Fruit fly (Drosophila melanogaster) whole organism, embryonic: Measurements from ENCODE around the gene CG18596.

ENCODE experiments used
- Atf-2 ChIP-seq: fragments of 200-800 bp; sonication (Bioruptor generic); optimal IDR thresholded peaks from 2 replicates; lab custom pipeline; 2016; ENCODE audit warnings: missing biosample characterization, missing genetic modification characterization
- CG12219 ChIP-seq: fragments of 200-800 bp; sonication (Bioruptor generic); optimal IDR thresholded peaks from 3 replicates; lab custom pipeline; 2018; ENCODE audit warnings: missing biosample characterization, mild to moderate bottlenecking, missing genetic modification characterization
- CG13296 ChIP-seq: fragments of 200-800 bp; sonication (Bioruptor generic); optimal IDR thresholded peaks from 3 replicates; lab custom pipeline; 2018; ENCODE audit warnings: missing biosample characterization, mild to moderate bottlenecking, missing genetic modification characterization
- CG14710 ChIP-seq: fragments of 200-800 bp; sonication (Bioruptor generic); optimal IDR thresholded peaks from 3 replicates; lab custom pipeline; 2019; ENCODE audit warnings: missing biosample characterization, mild to moderate bottlenecking, missing genetic modification characterization, moderate library complexity
- CG17328 ChIP-seq: fragments of 200-800 bp; sonication (Bioruptor generic); IDR thresholded peaks from 2 replicates; pipeline ENCODE4 v1.3.6; 2022; ENCODE audit warnings: missing biosample characterization, missing genetic modification characterization
- CG17802 ChIP-seq: fragments of 200-800 bp; sonication (Bioruptor generic); optimal IDR thresholded peaks from 2 replicates; lab custom pipeline; 2018; ENCODE audit warnings: missing biosample characterization, mild to moderate bottlenecking, missing genetic modification characterization, moderate library complexity
- CG18011 ChIP-seq: fragments of 200-800 bp; sonication (Bioruptor generic); optimal IDR thresholded peaks from 2 replicates; lab custom pipeline; 2017; ENCODE audit warnings: missing biosample characterization, missing genetic modification characterization, mild to moderate bottlenecking, moderate library complexity, missing genotype
- CG18476 ChIP-seq: fragments of 200-800 bp; sonication (Bioruptor generic); optimal IDR thresholded peaks from 2 replicates; lab custom pipeline; 2016; ENCODE audit warnings: missing biosample characterization, mild to moderate bottlenecking, missing genetic modification characterization
- CG3065 ChIP-seq: fragments of 200-800 bp; sonication (Bioruptor generic); optimal IDR thresholded peaks from 2 replicates; lab custom pipeline; 2016; ENCODE audit warnings: missing biosample characterization, missing genetic modification characterization
- CG33213 ChIP-seq: fragments of 200-800 bp; sonication (Bioruptor generic); optimal IDR thresholded peaks from 3 replicates; lab custom pipeline; 2016; ENCODE audit warnings: missing biosample characterization, missing genetic modification characterization
- CG33557 ChIP-seq: fragments of 200-800 bp; sonication (Bioruptor generic); optimal IDR thresholded peaks from 2 replicates; lab custom pipeline; 2019; ENCODE audit warnings: missing biosample characterization, mild to moderate bottlenecking, missing genetic modification characterization, moderate library complexity
- CG3407 ChIP-seq: fragments of 200-800 bp; sonication (Bioruptor generic); optimal IDR thresholded peaks from 2 replicates; lab custom pipeline; 2018; ENCODE audit warnings: missing biosample characterization, mild to moderate bottlenecking, missing genetic modification characterization
- CG43689 ChIP-seq: fragments of 200-800 bp; sonication (Bioruptor generic); IDR thresholded peaks from 2 replicates; pipeline ENCODE4 v1.3.6; 2022; ENCODE audit warnings: missing biosample characterization, missing genetic modification characterization
- CG4617 ChIP-seq: fragments of 200-800 bp; sonication (Bioruptor generic); optimal IDR thresholded peaks from 3 replicates; lab custom pipeline; 2016; ENCODE audit warnings: missing biosample characterization, missing genetic modification characterization, borderline replicate concordance
- CG6683 ChIP-seq: fragments of 200-800 bp; sonication (Bioruptor generic); optimal IDR thresholded peaks from 2 replicates; lab custom pipeline; 2017; ENCODE audit warnings: missing biosample characterization, mild to moderate bottlenecking, missing genetic modification characterization, missing genetic modification reagents
- CG6689 ChIP-seq: fragments of 200-800 bp; sonication (Bioruptor generic); IDR thresholded peaks from 2 replicates; pipeline ENCODE4 v1.3.6; 2022; ENCODE audit warnings: missing biosample characterization, missing genetic modification characterization
- CG6791 ChIP-seq: fragments of 200-800 bp; sonication (Bioruptor generic); IDR thresholded peaks from 3 replicates; pipeline ENCODE4 v1.3.6; 2022; ENCODE audit warnings: missing biosample characterization, missing genetic modification characterization; ENCODE audit not compliant: partially characterized antibody
- CG8388 ChIP-seq: fragments of 200-800 bp; sonication (Bioruptor generic); optimal IDR thresholded peaks from 2 replicates; lab custom pipeline; 2019; ENCODE audit warnings: missing biosample characterization, mild to moderate bottlenecking, missing genetic modification characterization, moderate library complexity
- CG8765 ChIP-seq: fragments of 200-800 bp; sonication (Bioruptor generic); IDR thresholded peaks from 2 replicates; pipeline ENCODE4 v1.3.6; 2022; ENCODE audit warnings: missing biosample characterization, missing genetic modification characterization
- CG8924 ChIP-seq: fragments of 200-800 bp; optimal IDR thresholded peaks from 3 replicates; lab custom pipeline; 2019; ENCODE audit warnings: missing biosample characterization, mild to moderate bottlenecking, missing genetic modification characterization, moderate library complexity
- CG9797 ChIP-seq: fragments of 200-800 bp; sonication (Bioruptor generic); optimal IDR thresholded peaks from 3 replicates; lab custom pipeline; 2018; ENCODE audit warnings: missing biosample characterization, mild to moderate bottlenecking, missing genetic modification characterization
- CoRest ChIP-seq: fragments of 200-800 bp; sonication (Bioruptor generic); optimal IDR thresholded peaks from 3 replicates; lab custom pipeline; 2018; ENCODE audit warnings: missing biosample characterization, mild to moderate bottlenecking, missing genetic modification characterization, moderate library complexity
- ERR ChIP-seq: fragments of 200-800 bp; sonication (Bioruptor generic); optimal IDR thresholded peaks from 2 replicates; lab custom pipeline; 2016; ENCODE audit warnings: missing biosample characterization, missing genetic modification characterization
- Ets97D ChIP-seq: fragments of 200-800 bp; sonication (Bioruptor generic); optimal IDR thresholded peaks from 3 replicates; lab custom pipeline; 2016; ENCODE audit warnings: missing biosample characterization, missing genetic modification characterization
- HLHmδ ChIP-seq: fragments of 200-800 bp; sonication (Bioruptor generic); optimal IDR thresholded peaks from 2 replicates; lab custom pipeline; 2018; ENCODE audit warnings: missing biosample characterization, mild to moderate bottlenecking, missing genetic modification characterization, moderate library complexity
- Hand ChIP-seq: fragments of 200-800 bp; sonication (Bioruptor generic); optimal IDR thresholded peaks from 2 replicates; lab custom pipeline; 2017; ENCODE audit warnings: mild to moderate bottlenecking, missing biosample characterization, missing genetic modification reagents, missing genetic modification characterization
- Hr3 ChIP-seq: fragments of 200-800 bp; sonication (Bioruptor generic); optimal IDR thresholded peaks from 3 replicates; lab custom pipeline; 2016; ENCODE audit warnings: missing biosample characterization, missing genetic modification characterization
- NC2α ChIP-seq: fragments of 200-800 bp; sonication (Bioruptor generic); optimal IDR thresholded peaks from 2 replicates; lab custom pipeline; 2016; ENCODE audit warnings: missing biosample characterization, missing genetic modification characterization
- Ptx1 ChIP-seq: fragments of 200-800 bp; sonication (Bioruptor generic); IDR thresholded peaks from 2 replicates; pipeline ENCODE4 v1.3.6; 2022; ENCODE audit warnings: missing biosample characterization, missing genetic modification characterization
- Rx ChIP-seq: fragments of 200-800 bp; sonication (Bioruptor generic); IDR thresholded peaks from 2 replicates; pipeline ENCODE4 v1.3.6; 2022; ENCODE audit warnings: missing biosample characterization, missing genetic modification characterization
- TFAM ChIP-seq: fragments of 200-800 bp; sonication (Bioruptor generic); optimal IDR thresholded peaks from 2 replicates; lab custom pipeline; 2017; ENCODE audit warnings: missing biosample characterization, missing genetic modification characterization, inconsistent platforms
- btn ChIP-seq: fragments of 200-800 bp; sonication (Bioruptor generic); optimal IDR thresholded peaks from 2 replicates; lab custom pipeline; 2016; ENCODE audit warnings: missing biosample characterization, missing genetic modification characterization
- cas ChIP-seq: fragments of 200-800 bp; sonication (Bioruptor generic); IDR thresholded peaks from 2 replicates; pipeline ENCODE4 v1.3.6; 2022; ENCODE audit warnings: missing biosample characterization, missing genetic modification characterization
- chm ChIP-seq: fragments of 200-800 bp; sonication (Bioruptor generic); IDR thresholded peaks from 2 replicates; pipeline ENCODE4 v1.3.6; 2022; ENCODE audit warnings: missing biosample characterization, missing genetic modification characterization
- corto ChIP-seq: fragments of 200-800 bp; sonication (Bioruptor generic); optimal IDR thresholded peaks from 2 replicates; lab custom pipeline; 2016; ENCODE audit warnings: missing biosample characterization, mild to moderate bottlenecking, missing genetic modification characterization, moderate library complexity
- croc ChIP-seq: fragments of 200-800 bp; sonication (Bioruptor generic); conservative IDR thresholded peaks from 3 replicates; pipeline ENCODE4 v1.3.6; 2022; ENCODE audit warnings: missing biosample characterization, missing genetic modification characterization
- disco-r ChIP-seq: fragments of 200-800 bp; sonication (Bioruptor generic); optimal IDR thresholded peaks from 2 replicates; lab custom pipeline; 2016; ENCODE audit warnings: missing biosample characterization, missing genetic modification characterization
- gem ChIP-seq: fragments of 200-800 bp; sonication (Bioruptor generic); optimal IDR thresholded peaks from 2 replicates; lab custom pipeline; 2019; ENCODE audit warnings: missing biosample characterization, mild to moderate bottlenecking, missing genetic modification characterization, moderate library complexity
- gsb-n ChIP-seq: fragments of 200-800 bp; sonication (Bioruptor generic); optimal IDR thresholded peaks from 3 replicates; lab custom pipeline; 2018; ENCODE audit warnings: missing biosample characterization, mild to moderate bottlenecking, missing genetic modification characterization
- lov ChIP-seq, 2 experiments: fragments of 200-800 bp in 1 of 2; fragments of >200 bp in 1 of 2; sonication (Bioruptor generic) in 1 of 2; IDR thresholded peaks in 1 of 2; optimal IDR thresholded peaks in 1 of 2; 2 replicates in 1 of 2; 3 replicates in 1 of 2; pipeline versions ENCODE4 v1.3.6 to Lab custom; 2017 to 2022; ENCODE audit warnings: missing biosample characterization in 1 of 2, missing genetic modification characterization in 1 of 2
- maf-S ChIP-seq: fragments of 200-800 bp; sonication (Bioruptor generic); optimal IDR thresholded peaks from 2 replicates; lab custom pipeline; 2016; ENCODE audit warnings: missing biosample characterization, missing genetic modification characterization
- nom ChIP-seq: fragments of 200-800 bp; sonication (Bioruptor generic); optimal IDR thresholded peaks from 2 replicates; lab custom pipeline; 2017; ENCODE audit warnings: missing biosample characterization, missing genetic modification characterization, mild to moderate bottlenecking, moderate library complexity, missing genetic modification reagents
- odd ChIP-seq: fragments of 200-800 bp; sonication (Bioruptor generic); optimal IDR thresholded peaks from 2 replicates; lab custom pipeline; 2017; ENCODE audit warnings: missing biosample characterization, mild to moderate bottlenecking, missing genetic modification characterization
- pb ChIP-seq: fragments of 200-800 bp; sonication (Bioruptor generic); optimal IDR thresholded peaks from 3 replicates; lab custom pipeline; 2016; ENCODE audit warnings: missing biosample characterization, missing genetic modification characterization
- repo ChIP-seq: fragments of 200-800 bp; sonication (Bioruptor generic); optimal IDR thresholded peaks from 2 replicates; lab custom pipeline; 2016; ENCODE audit warnings: missing biosample characterization, missing genetic modification characterization
- stwl ChIP-seq: fragments of 200-800 bp; sonication (Bioruptor generic); optimal IDR thresholded peaks from 3 replicates; lab custom pipeline; 2018; ENCODE audit warnings: missing biosample characterization, mild to moderate bottlenecking, missing genetic modification characterization, moderate library complexity
- twi ChIP-seq: fragments of 200-800 bp; optimal IDR thresholded peaks from 2 replicates; lab custom pipeline; 2019; ENCODE audit warnings: missing biosample characterization, mild to moderate bottlenecking, missing genetic modification characterization, moderate library complexity
- unc-4 ChIP-seq: fragments of 200-800 bp; sonication (Bioruptor generic); IDR thresholded peaks from 2 replicates; pipeline ENCODE4 v1.3.6; 2022; ENCODE audit warnings: missing biosample characterization, missing genetic modification characterization; ENCODE audit not compliant: partially characterized antibody
- zen2 ChIP-seq: fragments of 200-800 bp; sonication (Bioruptor generic); IDR thresholded peaks from 3 replicates; pipeline ENCODE4 v1.3.6; 2022; ENCODE audit warnings: missing biosample characterization, missing genetic modification characterization; ENCODE audit not compliant: partially characterized antibody
- zf30C ChIP-seq: fragments of 200-800 bp; sonication (Bioruptor generic); optimal IDR thresholded peaks from 3 replicates; lab custom pipeline; 2018; ENCODE audit warnings: missing biosample characterization, mild to moderate bottlenecking, missing genetic modification characterization
- zfh2 ChIP-seq: fragments of 200-800 bp; sonication (Bioruptor generic); optimal IDR thresholded peaks from 2 replicates; lab custom pipeline; 2016; ENCODE audit warnings: missing biosample characterization, missing genetic modification characterization

The CG18596 gene

DNA sequence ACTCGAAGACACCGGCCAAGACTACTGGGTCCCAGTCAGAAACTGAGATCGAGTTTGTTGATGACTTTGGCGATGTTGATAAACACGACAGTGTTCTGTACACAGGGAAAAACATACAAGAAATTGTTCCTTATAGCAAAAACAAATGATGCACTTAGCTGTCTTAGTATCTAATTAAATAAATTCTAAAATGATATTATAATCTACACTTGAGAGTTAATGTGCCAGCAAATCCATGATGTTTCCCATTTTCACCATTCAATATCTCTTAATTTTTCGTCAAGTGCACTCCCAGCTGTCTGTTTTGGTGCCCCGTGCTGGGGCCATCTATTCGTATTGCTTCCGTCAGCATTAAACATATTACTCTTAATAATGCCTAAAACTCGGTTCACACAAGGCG, 24.5 kb downstream of the CG18596 start:
- TF ChIP-seq zfh2 (GFP tag; lab: Kevin White, UChicago): no peak
- no peak for TF ChIP-seq lov (optimal IDR thresholded peaks at IDR 0.05; lab: Kevin White, UChicago)
- no peak for TF ChIP-seq lov (GFP tag; IDR thresholded peaks at IDR 0.05; lab: Robert Waterston, UW)
- no peak for TF ChIP-seq CG8388 (GFP tag; lab: Kevin White, UChicago)
- no peak for TF ChIP-seq CG43689 (GFP tag; lab: Robert Waterston, UW)
- TF ChIP-seq CG8924 (tag; lab: Kevin White, UChicago): peak; percentile 19
- peak; percentile 18 for TF ChIP-seq CoRest (tag; lab: Kevin White, UChicago)
- no peak for TF ChIP-seq maf-S (GFP tag; lab: Kevin White, UChicago)
- no peak for TF ChIP-seq nom (GFP tag; lab: Kevin White, UChicago)
- no peak for TF ChIP-seq disco-r (GFP tag; lab: Kevin White, UChicago)
- no peak for TF ChIP-seq gsb-n (tag; lab: Kevin White, UChicago)
- no peak for TF ChIP-seq CG17802 (tag; lab: Kevin White, UChicago)
- TF ChIP-seq corto (GFP tag; lab: Kevin White, UChicago): no peak
- no peak for TF ChIP-seq CG18011
- TF ChIP-seq CG6791 (GFP tag; lab: Robert Waterston, UW): no peak
- no peak for TF ChIP-seq NC2α (GFP tag; lab: Kevin White, UChicago)
- no peak for TF ChIP-seq Hr3 (GFP tag; lab: Kevin White, UChicago)
- no peak for TF ChIP-seq repo (GFP tag; lab: Kevin White, UChicago)
- no peak for TF ChIP-seq CG3407 (GFP tag; lab: Kevin White, UChicago)
- no peak for TF ChIP-seq chm
- no peak for TF ChIP-seq zf30C
- no peak for TF ChIP-seq twi (tag; lab: Kevin White, UChicago)
- TF ChIP-seq ERR (GFP tag; lab: Kevin White, UChicago): no peak
- TF ChIP-seq CG8765: no peak
- no peak for TF ChIP-seq btn (GFP tag; lab: Kevin White, UChicago)
- no peak for TF ChIP-seq cas
- no peak for TF ChIP-seq Ets97D
- TF ChIP-seq stwl (tag; lab: Kevin White, UChicago): no peak
- TF ChIP-seq Atf-2 (GFP tag; lab: Kevin White, UChicago): no peak
- TF ChIP-seq zen2 (GFP tag; lab: Robert Waterston, UW): no peak
- TF ChIP-seq Rx: no peak
- TF ChIP-seq croc (GFP tag; lab: Robert Waterston, UW): no peak; the same call in 2 of the 3 replicates
- peak; percentile 43 for TF ChIP-seq CG6689
- TF ChIP-seq CG18476 (GFP tag; lab: Kevin White, UChicago): peak; percentile 14
- peak; percentile 42; the same call in 1 of the 2 replicates for TF ChIP-seq CG17328
- no peak for TF ChIP-seq HLHmδ
- no peak for TF ChIP-seq CG13296
- TF ChIP-seq pb (GFP tag; lab: Kevin White, UChicago): no peak
- TF ChIP-seq CG14710 (tag; lab: Kevin White, UChicago): no peak
- no peak for TF ChIP-seq CG3065 (GFP tag; lab: Kevin White, UChicago)
- no peak for TF ChIP-seq CG12219 (GFP tag; lab: Kevin White, UChicago)
- no peak for TF ChIP-seq CG9797 (GFP tag; lab: Kevin White, UChicago)
- TF ChIP-seq odd (GFP tag; lab: Kevin White, UChicago): no peak
- TF ChIP-seq gem (tag; lab: Kevin White, UChicago): no peak
- TF ChIP-seq Ptx1 (GFP tag; lab: Robert Waterston, UW): peak; percentile 58
- TF ChIP-seq CG33557 (GFP tag; lab: Kevin White, UChicago): no peak
- TF ChIP-seq TFAM (GFP tag; lab: Kevin White, UChicago): no peak
- no peak for TF ChIP-seq unc-4
- TF ChIP-seq Hand (GFP tag; lab: Kevin White, UChicago): no peak
- TF ChIP-seq CG4617 (GFP tag; lab: Kevin White, UChicago): no peak
- TF ChIP-seq CG6683 (GFP tag; lab: Kevin White, UChicago): no peak
- TF ChIP-seq CG33213 (GFP tag; lab: Kevin White, UChicago): no peak
